Worm (Caenorhabditis elegans): ENCODE measurements around the gene K03H1.9.

The K03H1.9 gene

ce11 chrIII:9941020-9941674 is at the start of gene K03H1.9, which contains the start of gene K03H1.12:
Gene K03H1.9, minus strand, starts transcription at chrIII:9941490.
Gene K03H1.12, plus strand, starts transcription at chrIII:9941624.
- TF ChIP-seq T26A5.8 (tag; optimal IDR thresholded peaks at IDR 0.05) (no peak), ets-4 (GFP tag; optimal IDR thresholded peaks at IDR 0.05) (no peak), zfh-2 (GFP tag; conservative IDR thresholded peaks at IDR 0.05) (peak; percentile 81), C06A6.2 (GFP tag; conservative IDR thresholded peaks at IDR 0.05) (no peak), egrh-3 (GFP tag; IDR thresholded peaks at IDR 0.05) (peak; percentile 59; the same call in 1 of the 2 replicates), F37B4.10 (GFP tag; IDR thresholded peaks at IDR 0.05) (no peak), F57C9.4 (tag; optimal IDR thresholded peaks at IDR 0.05) (no peak), tbp1 (GFP tag; optimal IDR thresholded peaks at IDR 0.05) (no peak), ZK185.1 (tag; optimal IDR thresholded peaks at IDR 0.05; ENCODE audit: poor library complexity, severe bottlenecking) (no peak)

- TF ChIP-seq hlh-12 (tag; optimal IDR thresholded peaks at IDR 0.05) (no peak), B0035.1 (tag; optimal IDR thresholded peaks at IDR 0.05) (no peak), F22D6.2 (tag; optimal IDR thresholded peaks at IDR 0.05) (no peak), repo-1 (tag; optimal IDR thresholded peaks at IDR 0.05) (no peak), ccch-3 (GFP tag; optimal IDR thresholded peaks at IDR 0.05) (no peak), sdz-38 (tag; optimal IDR thresholded peaks at IDR 0.05) (no peak), ztf-28 (GFP tag; IDR thresholded peaks at IDR 0.05) (no peak), Y67H2A.10 (GFP tag; conservative IDR thresholded peaks at IDR 0.05) (no peak), let-526 (GFP tag; IDR thresholded peaks at IDR 0.05) (no peak), ceh-27 (GFP tag; optimal IDR thresholded peaks at IDR 0.05) (no peak), tbx-9 (tag; optimal IDR thresholded peaks at IDR 0.05; ENCODE audit: borderline replicate concordance) (no peak), aptf-2 (GFP tag; conservative IDR thresholded peaks at IDR 0.05) (no peak), chd-7 (tag; optimal IDR thresholded peaks at IDR 0.05) (no peak), lin-35 (GFP tag; optimal IDR thresholded peaks at IDR 0.05) (no peak)
Measured at ce11 chrIII:9988352-9988751, 47.1 kb upstream of the K03H1.9 start, which contains the start of gene C05B5.1. Gene C05B5.1, minus strand, starts transcription at chrIII:9988452.

- TF ChIP-seq ztf-28 (GFP tag; IDR thresholded peaks at IDR 0.05) (no peak), tlf-1 (GFP tag; optimal IDR thresholded peaks at IDR 0.05) (no peak), B0035.1 (tag; optimal IDR thresholded peaks at IDR 0.05) (no peak), lin-54 (GFP tag; optimal IDR thresholded peaks at IDR 0.05) (no peak), F10E7.11 (tag; optimal IDR thresholded peaks at IDR 0.05) (no peak), efl-1 (GFP tag; optimal IDR thresholded peaks at IDR 0.05) (no peak), aptf-3 (GFP tag; IDR thresholded peaks at IDR 0.05) (no peak), pha-4 (tag; optimal IDR thresholded peaks at IDR 0.05) (no peak), atf-7 (tag; optimal IDR thresholded peaks at IDR 0.05) (no peak)
Measured at ce11 chrIII:9986827-9987429, 45.6 kb upstream of the K03H1.9 start, which contains the start of gene C05B5.12. Gene C05B5.12, plus strand, starts transcription at chrIII:9987379.

- TF ChIP-seq dpff-1 (tag; optimal IDR thresholded peaks at IDR 0.05) = no peak
Measured at ce11 chrIII:9985542-9985941, 44.3 kb upstream of the K03H1.9 start.

ce11 chrIII:9984604-9985003 is 43.3 kb upstream of the K03H1.9 start:
- no peak for TF ChIP-seq let-607 (tag; optimal IDR thresholded peaks at IDR 0.05)
- TF ChIP-seq dpff-1 (tag; optimal IDR thresholded peaks at IDR 0.05) = no peak
- TF ChIP-seq egl-18 (GFP tag; IDR thresholded peaks at IDR 0.05) = no peak
- no peak for TF ChIP-seq atf-7 (tag; optimal IDR thresholded peaks at IDR 0.05)
- no peak for TF ChIP-seq ztf-28 (GFP tag; IDR thresholded peaks at IDR 0.05)
- no peak for TF ChIP-seq F22D6.2 (tag; optimal IDR thresholded peaks at IDR 0.05)
- no peak for TF ChIP-seq nfya-2 (GFP tag; IDR thresholded peaks at IDR 0.05)
- TF ChIP-seq ztf-3 (GFP tag; optimal IDR thresholded peaks at IDR 0.05) = no peak
- TF ChIP-seq T26A5.8 (tag; optimal IDR thresholded peaks at IDR 0.05) = no peak
- TF ChIP-seq T07F8.4 (tag; optimal IDR thresholded peaks at IDR 0.05) = no peak

All from whole organism, young adult.